Worm (Caenorhabditis elegans): ENCODE data around the gene zchc-1A.

- TF ChIP-seq sea-1 (GFP tag; conservative IDR thresholded peaks at IDR 0.05) (no peak), pes-1 (GFP tag; IDR thresholded peaks at IDR 0.05) (no peak), flt-1 (GFP tag; IDR thresholded peaks at IDR 0.05) (no peak)
Measured at ce11 chrX:5214790-5215189, 40.6 kb downstream of the zchc-1A start.
